Worm (Caenorhabditis elegans) whole organism, midembryonic: ENCODE results near the gene ttr-17.

Experiments
- T22C8.4 ChIP-seq: fragments of 200-800 bp; sonication (Bioruptor generic); IDR thresholded peaks from 2 replicates; pipeline ENCODE4 v1.3.6; 2022; ENCODE audit warnings: missing genetic modification characterization, missing compliant biosample characterization
- cog-1 ChIP-seq: sonication (generic microtip); optimal IDR thresholded peaks from 2 replicates; lab custom pipeline; 2016; ENCODE audit warnings: missing genetic modification characterization, missing compliant biosample characterization
- flt-1 ChIP-seq: fragments of 200-800 bp; sonication (Bioruptor generic); IDR thresholded peaks from 2 replicates; pipeline ENCODE4 v1.3.6; 2022; ENCODE audit warnings: missing genetic modification characterization, missing compliant biosample characterization
- klf-2 ChIP-seq: fragments of 200-800 bp; sonication (Bioruptor generic); conservative IDR thresholded peaks from 2 replicates; pipeline ENCODE4 v1.3.6; 2022; ENCODE audit warnings: missing genetic modification reagents, missing genetic modification characterization, missing compliant biosample characterization
- med-1 ChIP-seq: sonication (generic microtip); optimal IDR thresholded peaks from 2 replicates; lab custom pipeline; 2017; ENCODE audit warnings: missing genetic modification characterization, mild to moderate bottlenecking, missing compliant biosample characterization, antibody characterized with exemption, missing genetic modification reagents; ENCODE audit not compliant: insufficient read depth
- ref-1 ChIP-seq: fragments of 200-800 bp; sonication (Bioruptor generic); conservative IDR thresholded peaks from 2 replicates; pipeline ENCODE4 v1.3.6; 2022; ENCODE audit warnings: missing genetic modification reagents, missing genetic modification characterization, missing compliant biosample characterization
- tab-1 ChIP-seq: fragments of 200-800 bp; sonication (Bioruptor generic); IDR thresholded peaks from 2 replicates; pipeline ENCODE4 v1.3.6; 2022; ENCODE audit warnings: missing genetic modification characterization, missing compliant biosample characterization
- ztf-23 ChIP-seq: fragments of 200-800 bp; sonication (Bioruptor generic); IDR thresholded peaks from 2 replicates; pipeline ENCODE4 v1.3.6; 2022; ENCODE audit warnings: missing genetic modification reagents, missing genetic modification characterization, missing compliant biosample characterization
- ztf-29 ChIP-seq: fragments of 200-800 bp; sonication (Bioruptor generic); IDR thresholded peaks from 2 replicates; pipeline ENCODE4 v1.3.6; 2022; ENCODE audit warnings: missing genetic modification reagents, missing genetic modification characterization, missing compliant biosample characterization

The ttr-17 gene

ce11 chrIV:11067003-11067402 lies at the start of gene ttr-17:
Gene ttr-17 (minus strand): TSS chrIV:11067026.
- TF ChIP-seq med-1 (GFP tag; lab: Kevin White, UChicago) (no peak), cog-1 (tag; lab: Kevin White, UChicago) (no peak), flt-1 (GFP tag; lab: Robert Waterston, UW) (no peak), ref-1 (GFP tag; lab: Robert Waterston, UW) (no peak), T22C8.4 (GFP tag; lab: Robert Waterston, UW) (no peak), tab-1 (GFP tag; lab: Robert Waterston, UW) (no peak)

- TF ChIP-seq T22C8.4 (GFP tag; lab: Robert Waterston, UW) (no peak), klf-2 (GFP tag; lab: Robert Waterston, UW) (no peak), tab-1 (GFP tag; lab: Robert Waterston, UW) (no peak), med-1 (GFP tag; lab: Kevin White, UChicago) (no peak), ztf-29 (GFP tag; lab: Robert Waterston, UW) (no peak), cog-1 (tag; lab: Kevin White, UChicago) (no peak), ref-1 (GFP tag; lab: Robert Waterston, UW) (no peak), flt-1 (GFP tag; lab: Robert Waterston, UW) (no peak), ztf-23 (GFP tag; lab: Robert Waterston, UW) (no peak)
These were observed 45.8 kb upstream of the ttr-17 start, which contains the start of gene clc-9 for ce11 chrIV:11112641-11113040. Gene clc-9 (plus strand): TSS chrIV:11112941.

- TF ChIP-seq flt-1 (GFP tag; lab: Robert Waterston, UW) (no peak), cog-1 (tag; lab: Kevin White, UChicago) (no peak), ztf-29 (GFP tag; lab: Robert Waterston, UW) (no peak), klf-2 (GFP tag; lab: Robert Waterston, UW) (no peak), ztf-23 (GFP tag; lab: Robert Waterston, UW) (no peak), ref-1 (GFP tag; lab: Robert Waterston, UW) (no peak), tab-1 (GFP tag; lab: Robert Waterston, UW) (no peak), T22C8.4 (GFP tag; lab: Robert Waterston, UW) (no peak), med-1 (GFP tag; lab: Kevin White, UChicago) (no peak)
These were observed 45.1 kb upstream of the ttr-17 start for ce11 chrIV:11111898-11112297.

- TF ChIP-seq ztf-29 (GFP tag; lab: Robert Waterston, UW): no peak
- no peak for TF ChIP-seq flt-1 (GFP tag; lab: Robert Waterston, UW)
- no peak for TF ChIP-seq cog-1 (tag; lab: Kevin White, UChicago)
- no peak for TF ChIP-seq ref-1 (GFP tag; lab: Robert Waterston, UW)
- TF ChIP-seq klf-2 (GFP tag; lab: Robert Waterston, UW): no peak
- TF ChIP-seq med-1 (GFP tag; lab: Kevin White, UChicago): no peak
- no peak for TF ChIP-seq T22C8.4 (GFP tag; lab: Robert Waterston, UW)
- no peak for TF ChIP-seq ztf-23 (GFP tag; lab: Robert Waterston, UW)
- TF ChIP-seq tab-1 (GFP tag; lab: Robert Waterston, UW): no peak
These were observed 44.3 kb upstream of the ttr-17 start, which contains the start of gene rps-5 for ce11 chrIV:11110995-11111619. Gene rps-5 (minus strand): TSS chrIV:11111045.

ce11 chrIV:11109771-11110170 lies 42.9 kb upstream of the ttr-17 start, which contains the start of gene pigk-1:
Gene pigk-1 (minus strand): TSS chrIV:11110018.
- TF ChIP-seq ztf-23 (GFP tag; lab: Robert Waterston, UW) (no peak), tab-1 (GFP tag; lab: Robert Waterston, UW) (no peak), med-1 (GFP tag; lab: Kevin White, UChicago) (no peak), ztf-29 (GFP tag; lab: Robert Waterston, UW) (no peak), cog-1 (tag; lab: Kevin White, UChicago) (no peak), T22C8.4 (GFP tag; lab: Robert Waterston, UW) (no peak), klf-2 (GFP tag; lab: Robert Waterston, UW) (no peak), ref-1 (GFP tag; lab: Robert Waterston, UW) (no peak), flt-1 (GFP tag; lab: Robert Waterston, UW) (no peak)

- TF ChIP-seq klf-2 (GFP tag; lab: Robert Waterston, UW) (no peak), ztf-29 (GFP tag; lab: Robert Waterston, UW) (no peak), ztf-23 (GFP tag; lab: Robert Waterston, UW) (no peak), med-1 (GFP tag; lab: Kevin White, UChicago) (no peak), ref-1 (GFP tag; lab: Robert Waterston, UW) (no peak), flt-1 (GFP tag; lab: Robert Waterston, UW) (no peak), tab-1 (GFP tag; lab: Robert Waterston, UW) (no peak), T22C8.4 (GFP tag; lab: Robert Waterston, UW) (no peak), cog-1 (tag; lab: Kevin White, UChicago) (no peak)
These were observed 38.9 kb upstream of the ttr-17 start, which contains the start of gene srlf-24 for ce11 chrIV:11105724-11106123. Gene srlf-24 (minus strand): TSS chrIV:11105824.

ce11 chrIV:11103501-11103900 lies 36.7 kb upstream of the ttr-17 start:
- TF ChIP-seq ztf-23 (GFP tag; lab: Robert Waterston, UW): no peak
- no peak for TF ChIP-seq tab-1 (GFP tag; lab: Robert Waterston, UW)
- TF ChIP-seq ref-1 (GFP tag; lab: Robert Waterston, UW): no peak
- no peak for TF ChIP-seq ztf-29 (GFP tag; lab: Robert Waterston, UW)
- TF ChIP-seq flt-1 (GFP tag; lab: Robert Waterston, UW): no peak
- TF ChIP-seq T22C8.4 (GFP tag; lab: Robert Waterston, UW): no peak
- TF ChIP-seq cog-1 (tag; lab: Kevin White, UChicago): no peak
- TF ChIP-seq med-1 (GFP tag; lab: Kevin White, UChicago): no peak
- no peak for TF ChIP-seq klf-2 (GFP tag; lab: Robert Waterston, UW)

ce11 chrIV:11102608-11103007 lies 35.8 kb upstream of the ttr-17 start, which contains the start of gene srlf-17:
Gene srlf-17 (minus strand): TSS chrIV:11102708.
- TF ChIP-seq flt-1 (GFP tag; lab: Robert Waterston, UW) (no peak), cog-1 (tag; lab: Kevin White, UChicago) (no peak), ztf-23 (GFP tag; lab: Robert Waterston, UW) (no peak), ztf-29 (GFP tag; lab: Robert Waterston, UW) (no peak), T22C8.4 (GFP tag; lab: Robert Waterston, UW) (no peak), ref-1 (GFP tag; lab: Robert Waterston, UW) (no peak), tab-1 (GFP tag; lab: Robert Waterston, UW) (no peak), klf-2 (GFP tag; lab: Robert Waterston, UW) (no peak), med-1 (GFP tag; lab: Kevin White, UChicago) (no peak)
